Fruit fly (Drosophila melanogaster): ENCODE data around the gene CG9016.

CG9016 gene

dm6 chr2L:5925637-5926036 is 2.2 kb upstream of the CG9016 start, which contains the start of gene dsf:
Gene dsf, plus strand, starts transcription at chr2L:5925937.
- no peak for TF ChIP-seq YL-1 (GFP tag; optimal IDR thresholded peaks at IDR 0.05)
- TF ChIP-seq BEAF-32 (GFP tag; optimal IDR thresholded peaks at IDR 0.05), result no peak
- TF ChIP-seq vnd (GFP tag; IDR thresholded peaks at IDR 0.05; ENCODE audit: partially characterized antibody), result 0 out of 3 replicates have a peak, but pooled peaks have one; percentile 11
- TF ChIP-seq dysf (GFP tag; IDR thresholded peaks at IDR 0.05), result 0 out of 3 replicates have a peak, but pooled peaks have one; percentile 11
- TF ChIP-seq en (GFP tag; optimal IDR thresholded peaks at IDR 0.05), result no peak
- TF ChIP-seq CG11695 (GFP tag; IDR thresholded peaks at IDR 0.05), result no peak

DNA sequence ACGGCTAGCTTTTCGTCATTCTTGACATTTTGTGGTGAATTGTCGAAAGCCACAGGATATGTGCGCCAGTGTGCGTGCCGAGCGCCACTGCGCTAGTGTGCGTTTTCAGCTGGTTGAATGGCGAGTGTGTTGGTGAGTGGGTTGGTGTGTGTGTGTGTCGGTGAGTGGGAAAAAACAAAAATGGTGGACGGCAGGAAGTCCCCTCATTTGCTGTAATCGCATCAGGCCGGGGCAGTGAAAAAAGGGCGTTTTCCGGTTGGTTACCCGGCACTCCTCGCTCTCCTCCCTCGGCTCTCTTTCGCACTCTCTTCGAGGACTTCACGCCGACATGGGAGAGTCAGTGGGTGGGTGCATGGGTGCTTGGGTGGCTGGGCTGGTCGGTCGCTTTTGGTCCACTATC is 1.7 kb upstream of the CG9016 start:
- TF ChIP-seq dati (GFP tag; IDR thresholded peaks at IDR 0.05), result no peak
- no peak for TF ChIP-seq toy (GFP tag; IDR thresholded peaks at IDR 0.05)
- peak; percentile 19 for TF ChIP-seq Ets65A (GFP tag)
- TF ChIP-seq seq (GFP tag; IDR thresholded peaks at IDR 0.05), result peak; percentile 78; the same call in 1 of the 2 replicates
- peak; percentile 82 for TF ChIP-seq cg (GFP tag; optimal IDR thresholded peaks at IDR 0.05)
- TF ChIP-seq NK7.1 (GFP tag; optimal IDR thresholded peaks at IDR 0.05), result no peak
- TF ChIP-seq ewg (GFP tag; optimal IDR thresholded peaks at IDR 0.05), result peak; percentile 8
- no peak for TF ChIP-seq cato (GFP tag; optimal IDR thresholded peaks at IDR 0.05; ENCODE audit: borderline replicate concordance)
- no peak for TF ChIP-seq dmrt11E (tag; optimal IDR thresholded peaks at IDR 0.05)
- TF ChIP-seq Nf-YA (GFP tag; IDR thresholded peaks at IDR 0.05), result peak; percentile 53
- no peak for TF ChIP-seq CG8290 (GFP tag; optimal IDR thresholded peaks at IDR 0.05)
- TF ChIP-seq CG8290 (tag; optimal IDR thresholded peaks at IDR 0.05), result no peak
- TF ChIP-seq Nf-YC (tag; optimal IDR thresholded peaks at IDR 0.05), result peak; percentile 97
- no peak for TF ChIP-seq chn (GFP tag; optimal IDR thresholded peaks at IDR 0.05)
- TF ChIP-seq crol (GFP tag; IDR thresholded peaks at IDR 0.05), result peak; percentile 62
- peak; percentile 74 for TF ChIP-seq Deaf1 (tag; optimal IDR thresholded peaks at IDR 0.05)
- TF ChIP-seq CG10321 (GFP tag; IDR thresholded peaks at IDR 0.05), result 0 out of 2 replicates have a peak, but pooled peaks have one; percentile 19
- no peak for TF ChIP-seq CG11247 (GFP tag; IDR thresholded peaks at IDR 0.05)
- peak; percentile 96 for TF ChIP-seq Nf-YB (GFP tag; optimal IDR thresholded peaks at IDR 0.05)
- TF ChIP-seq Trl (optimal IDR thresholded peaks at IDR 0.05), result peak; percentile 32 to 36
- TF ChIP-seq Trl (GFP tag; optimal IDR thresholded peaks at IDR 0.05), result no peak

DNA sequence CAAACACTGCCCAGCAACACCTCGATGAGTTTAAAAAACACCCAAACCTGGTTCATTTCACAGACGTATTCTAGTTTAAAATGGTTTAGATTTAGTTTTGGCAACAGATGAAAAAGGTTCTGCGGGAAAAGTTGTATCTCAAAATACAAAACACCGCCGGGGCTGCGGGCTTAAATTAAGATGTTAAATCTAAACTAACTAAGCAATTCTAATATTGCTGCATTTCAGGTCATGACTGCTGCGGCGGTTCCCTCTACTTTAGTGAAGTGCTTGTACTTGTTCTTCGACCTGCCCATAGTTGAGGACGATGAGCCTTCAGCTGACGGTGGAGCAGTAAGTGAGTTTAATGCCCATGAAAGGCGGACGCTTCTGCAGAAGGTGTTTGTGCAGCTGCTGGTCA is 13.3 kb downstream of the CG9016 start, which contains the start of gene CG14000:
CG14000 (minus strand) TSS at position 101 of the 400 bp plus-strand sequence.
- TF ChIP-seq psq (GFP tag; optimal IDR thresholded peaks at IDR 0.05) (no peak), her (GFP tag; optimal IDR thresholded peaks at IDR 0.05) (no peak), toy (GFP tag; IDR thresholded peaks at IDR 0.05) (no peak)

DNA sequence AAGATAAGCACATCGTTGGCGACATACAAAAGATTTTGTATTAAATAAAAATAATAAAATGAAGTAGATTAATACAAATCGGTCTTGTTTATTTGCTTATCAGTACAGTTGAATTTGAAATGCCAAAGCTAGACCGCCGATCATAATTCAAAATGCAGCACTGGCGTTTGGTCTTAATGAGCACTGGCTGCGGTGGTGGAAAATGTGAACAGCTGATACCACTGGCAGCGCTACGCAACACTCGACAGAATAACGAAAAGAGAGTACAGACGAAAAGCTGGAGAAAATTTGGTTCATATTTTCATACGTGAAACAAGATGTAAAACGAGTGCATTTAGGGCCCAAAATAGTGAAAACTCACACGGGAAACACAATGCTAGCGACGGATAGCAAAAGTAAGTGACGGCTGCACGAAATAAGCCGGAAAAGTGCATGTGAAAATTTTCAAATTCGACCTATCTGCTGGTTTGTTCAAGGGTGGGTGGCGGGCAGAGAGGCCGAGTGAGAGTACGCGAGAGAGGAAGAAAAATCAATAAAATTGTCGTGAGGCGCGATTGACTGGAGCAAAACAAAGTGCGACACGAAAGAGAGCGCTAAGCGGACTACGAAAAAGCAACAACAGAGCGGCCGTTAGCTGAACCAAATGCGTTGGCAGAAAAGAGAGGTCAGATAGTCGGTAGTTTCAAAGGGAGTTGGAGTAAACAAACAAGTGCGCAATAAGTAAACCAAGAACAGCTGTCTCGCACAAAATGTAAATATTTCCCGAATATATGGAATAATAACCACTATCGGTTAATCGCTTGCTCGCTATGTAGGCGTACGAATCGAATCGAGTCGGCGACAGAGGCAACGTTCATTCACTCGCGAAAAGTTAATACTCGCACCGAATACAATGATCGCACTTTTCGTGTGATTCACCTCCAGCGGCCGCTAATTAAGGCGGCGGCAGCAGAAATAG is 16.3 kb downstream of the CG9016 start, which contains the start of gene bchs:
bchs (plus strand) TSS at position 277 of the 958 bp plus-strand sequence.
- TF ChIP-seq CG13775 (GFP tag; optimal IDR thresholded peaks at IDR 0.05) (peak; percentile 61), NC2α (GFP tag; optimal IDR thresholded peaks at IDR 0.05) (peak; percentile 89), Stat92E (GFP tag; optimal IDR thresholded peaks at IDR 0.05) (no peak), CG12155 (GFP tag; optimal IDR thresholded peaks at IDR 0.05) (peak; percentile 45), Hsf (GFP tag; optimal IDR thresholded peaks at IDR 0.05) (peak; percentile 78), tap (tag; optimal IDR thresholded peaks at IDR 0.05) (no peak), toy (GFP tag; IDR thresholded peaks at IDR 0.05) (peak; percentile 38; the same call in 1 of the 2 replicates), sima (GFP tag; optimal IDR thresholded peaks at IDR 0.05) (peak; percentile 59), dan (GFP tag; IDR thresholded peaks at IDR 0.05) (no peak), br (optimal IDR thresholded peaks at IDR 0.05) (no peak), eve (GFP tag; optimal IDR thresholded peaks at IDR 0.05) (no peak), Bgb (GFP tag; IDR thresholded peaks at IDR 0.05; ENCODE audit: partially characterized antibody) (no peak; the same call in none of the 2 replicates), CG6175 (GFP tag; IDR thresholded peaks at IDR 0.05) (no peak), bsh (GFP tag; optimal IDR thresholded peaks at IDR 0.05) (peak in 1 of 2 experiments; percentile 91), slp2 (GFP tag; optimal IDR thresholded peaks at IDR 0.05) (peak; percentile 64), CG3407 (GFP tag; optimal IDR thresholded peaks at IDR 0.05) (peak; percentile 97), Antp (GFP tag; optimal IDR thresholded peaks at IDR 0.05) (peak; percentile 67), chinmo (GFP tag; IDR thresholded peaks at IDR 0.05; ENCODE audit: partially characterized antibody) (0 out of 4 replicates have a peak, but pooled peaks have one; percentile 69)

All from whole organism, embryonic.